Worm (Caenorhabditis elegans) whole organism, L4 larva: ENCODE data around the gene lipl-4.

ENCODE experiments used
- F44E2.7 ChIP-seq: fragments of 200-800 bp; sonication (Bioruptor generic); IDR thresholded peaks from 2 replicates; pipeline ENCODE4 v2.1.2; 2022; ENCODE audit warnings: missing genetic modification characterization, missing compliant biosample characterization
- T26A8.4 ChIP-seq: fragments of 200-800 bp; sonication (Bioruptor generic); IDR thresholded peaks from 2 replicates; pipeline ENCODE4 v1.3.6; 2022; ENCODE audit warnings: missing genetic modification characterization, missing compliant biosample characterization
- Y48G9A.11 ChIP-seq: fragments of 200-800 bp; sonication (Bioruptor generic); IDR thresholded peaks from 2 replicates; pipeline ENCODE4 v1.3.6; 2022; ENCODE audit warnings: missing genetic modification reagents, missing genetic modification characterization, missing compliant biosample characterization
- Y75B8A.6 ChIP-seq: fragments of 200-800 bp; sonication (Bioruptor generic); IDR thresholded peaks from 2 replicates; pipeline ENCODE4 v1.3.6; 2022; ENCODE audit warnings: missing genetic modification reagents, missing genetic modification characterization, missing compliant biosample characterization
- ceh-44 ChIP-seq: fragments of 200-800 bp; sonication (Bioruptor generic); IDR thresholded peaks from 2 replicates; pipeline ENCODE4 v1.3.6; 2022; ENCODE audit warnings: missing genetic modification reagents, missing genetic modification characterization, missing compliant biosample characterization
- ctbp-1 ChIP-seq: fragments of 200-800 bp; sonication (Bioruptor generic); IDR thresholded peaks from 2 replicates; pipeline ENCODE4 v1.3.6; 2022; ENCODE audit warnings: missing genetic modification reagents, missing genetic modification characterization, missing compliant biosample characterization
- daf-8 ChIP-seq: fragments of 200-800 bp; sonication (Bioruptor generic); IDR thresholded peaks from 2 replicates; pipeline ENCODE4 v1.3.6; 2022; ENCODE audit warnings: missing genetic modification characterization, missing compliant biosample characterization
- dmd-8 ChIP-seq: fragments of 200-800 bp; sonication (Bioruptor generic); IDR thresholded peaks from 2 replicates; pipeline ENCODE4 v1.3.6; 2022; ENCODE audit warnings: missing genetic modification characterization, missing compliant biosample characterization
- fkh-10 ChIP-seq: fragments of 150-350 bp; optimal IDR thresholded peaks from 2 replicates; lab custom pipeline; 2014; ENCODE audit warnings: missing biosample characterization, missing genetic modification reagents, missing genetic modification characterization
- hlh-11 ChIP-seq: fragments of 200-800 bp; sonication (Bioruptor generic); optimal IDR thresholded peaks from 2 replicates; lab custom pipeline; 2018; ENCODE audit warnings: mild to moderate bottlenecking, missing genetic modification characterization, missing compliant biosample characterization
- hmg-1.1 ChIP-seq: fragments of 200-800 bp; sonication (Bioruptor generic); IDR thresholded peaks from 2 replicates; pipeline ENCODE4 v1.3.6; 2022; ENCODE audit warnings: missing genetic modification reagents, missing genetic modification characterization, missing compliant biosample characterization
- lim-7 ChIP-seq: fragments of 200-800 bp; sonication (Bioruptor generic); IDR thresholded peaks from 2 replicates; pipeline ENCODE4 v1.3.6; 2022; ENCODE audit warnings: missing genetic modification characterization, missing compliant biosample characterization
- lin-15B ChIP-seq: fragments of 150-350 bp; sonication (generic microtip); optimal IDR thresholded peaks from 3 replicates; lab custom pipeline; 2014; ENCODE audit warnings: missing biosample characterization, missing genetic modification characterization
- lin-38 ChIP-seq: fragments of 200-800 bp; sonication (Bioruptor generic); IDR thresholded peaks from 2 replicates; pipeline ENCODE4 v1.3.6; 2022; ENCODE audit warnings: missing genetic modification reagents, missing genetic modification characterization, missing compliant biosample characterization
- lsy-2 ChIP-seq, 2 experiments: fragments of 150-350 bp in 1 of 2; sonication (generic microtip) in 1 of 2; optimal IDR thresholded peaks; 2 replicates each; lab custom pipeline; 2014 to 2017; ENCODE audit warnings: missing biosample characterization in 2 of 2, missing genetic modification characterization in 2 of 2
- mes-2 ChIP-seq: sonication (generic microtip); optimal IDR thresholded peaks from 2 replicates; lab custom pipeline; 2016; ENCODE audit warnings: missing genotype, mild to moderate bottlenecking, missing genetic modification characterization, missing compliant biosample characterization; ENCODE audit not compliant: poor library complexity, severe bottlenecking
- mxl-3 ChIP-seq: fragments of 200-800 bp; sonication (Bioruptor generic); optimal IDR thresholded peaks from 2 replicates; lab custom pipeline; 2018; ENCODE audit warnings: mild to moderate bottlenecking, missing genetic modification characterization, missing compliant biosample characterization
- nhr-10 ChIP-seq: fragments of 150-350 bp; optimal IDR thresholded peaks from 2 replicates; lab custom pipeline; 2014; ENCODE audit warnings: missing biosample characterization, missing genetic modification characterization
- nhr-102 ChIP-seq: sonication (generic microtip); optimal IDR thresholded peaks from 2 replicates; lab custom pipeline; 2016; ENCODE audit warnings: mild to moderate bottlenecking, missing genetic modification characterization, moderate library complexity, missing compliant biosample characterization
- nhr-25 ChIP-seq: sonication (generic microtip); optimal IDR thresholded peaks from 2 replicates; lab custom pipeline; 2017; ENCODE audit warnings: missing genetic modification characterization, mild to moderate bottlenecking, missing compliant biosample characterization, antibody characterized with exemption, moderate library complexity, borderline replicate concordance; ENCODE audit not compliant: insufficient read depth
- nhr-28 ChIP-seq: fragments of 150-350 bp; optimal IDR thresholded peaks from 2 replicates; lab custom pipeline; 2014; ENCODE audit warnings: missing biosample characterization, missing genetic modification characterization
- nhr-48 ChIP-seq: sonication (generic microtip); optimal IDR thresholded peaks from 2 replicates; lab custom pipeline; 2016; ENCODE audit warnings: mild to moderate bottlenecking, missing genetic modification characterization, missing compliant biosample characterization
- nhr-6 ChIP-seq: fragments of 150-350 bp; optimal IDR thresholded peaks from 2 replicates; lab custom pipeline; 2014; ENCODE audit warnings: missing biosample characterization, missing genetic modification characterization
- rbr-2 ChIP-seq: sonication (generic microtip); optimal IDR thresholded peaks from 2 replicates; lab custom pipeline; 2016; ENCODE audit warnings: missing genotype, missing genetic modification characterization, missing compliant biosample characterization
- set-16 ChIP-seq: fragments of 200-800 bp; sonication (Bioruptor generic); IDR thresholded peaks from 2 replicates; pipeline ENCODE4 v1.3.6; 2022; ENCODE audit warnings: missing genetic modification reagents, missing genetic modification characterization, missing compliant biosample characterization
- snpc-1.2 ChIP-seq: fragments of 200-800 bp; sonication (Bioruptor generic); IDR thresholded peaks from 2 replicates; pipeline ENCODE4 v1.3.6; 2022; ENCODE audit warnings: missing genetic modification reagents, missing genetic modification characterization, missing compliant biosample characterization
- snpc-4 ChIP-seq: fragments of 150-350 bp; optimal IDR thresholded peaks from 2 replicates; lab custom pipeline; 2014; ENCODE audit warnings: missing biosample characterization, missing genetic modification characterization
- unc-62 ChIP-seq, 3 experiments: fragments of 150-350 bp in 1 of 3; sonication (generic microtip); optimal IDR thresholded peaks in 2 of 3; peaks in 1 of 3; 1 replicate in 1 of 3; 2 replicates in 2 of 3; lab custom pipeline; 2014 to 2017; ENCODE audit warnings: missing biosample characterization in 3 of 3, missing genetic modification characterization in 3 of 3, missing genetic modification reagents in 3 of 3, missing genotype in 1 of 3
- vab-7 ChIP-seq: fragments of 200-800 bp; sonication (Bioruptor generic); IDR thresholded peaks from 2 replicates; pipeline ENCODE4 v1.3.6; 2022; ENCODE audit warnings: missing genetic modification reagents, missing genetic modification characterization, missing compliant biosample characterization
- zfp-2 ChIP-seq: sonication (generic microtip); optimal IDR thresholded peaks from 2 replicates; lab custom pipeline; 2016; ENCODE audit warnings: mild to moderate bottlenecking, missing genetic modification characterization, missing compliant biosample characterization
- zip-2 ChIP-seq: fragments of 150-350 bp; optimal IDR thresholded peaks from 2 replicates; lab custom pipeline; 2014; ENCODE audit warnings: missing biosample characterization, missing genetic modification characterization
- ztf-7 ChIP-seq: fragments of 150-350 bp; optimal IDR thresholded peaks from 2 replicates; lab custom pipeline; 2014; ENCODE audit warnings: missing biosample characterization, missing genetic modification characterization

lipl-4 gene

DNA sequence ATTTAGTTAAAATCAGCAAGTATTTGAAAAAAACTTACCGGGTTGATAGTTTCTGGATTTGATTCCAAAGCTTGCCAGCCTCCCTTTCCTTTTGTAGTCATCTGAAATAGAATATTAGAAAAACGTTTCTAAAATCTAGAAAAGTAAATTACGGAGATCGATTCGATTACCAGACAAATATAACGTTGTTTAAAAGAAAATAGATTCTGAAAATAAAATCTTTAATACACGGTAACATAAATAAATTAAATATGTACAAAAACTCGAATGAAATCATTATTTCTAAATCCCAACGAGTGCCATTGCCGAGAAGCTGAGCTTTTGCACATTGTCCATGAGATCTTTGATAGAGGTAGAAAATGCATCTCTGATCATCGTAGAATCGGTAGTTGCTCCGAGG lies 41.3 kb upstream of the lipl-4 start, which contains the start of gene ubh-3:
TSS of gene ubh-3 (minus strand) at position 101 of the 400 bp plus-strand sequence.
- TF ChIP-seq lsy-2 (tag; optimal IDR thresholded peaks at IDR 0.05; lab: Kevin White, UChicago) (no peak), nhr-10 (tag; lab: Kevin White, UChicago) (no peak), unc-62 (GFP tag; optimal IDR thresholded peaks at IDR 0.05 in 1 of 2; lab: Kevin White, UChicago) (no peak), unc-62 (tag; optimal IDR thresholded peaks at IDR 0.05; lab: Kevin White, UChicago) (no peak), lin-15B (tag; lab: Kevin White, UChicago) (no peak), fkh-10 (no peak), hlh-11 (tag; lab: Kevin White, UChicago) (no peak), vab-7 (GFP tag; lab: Robert Waterston, UW) (no peak)

ce11 chrV:6509717-6510116 lies 40.3 kb upstream of the lipl-4 start, which contains the start of gene ubh-2:
TSS of gene ubh-2 (minus strand) at chrV:6509817.
- TF ChIP-seq F44E2.7 (GFP tag; lab: Robert Waterston, UW), result no peak
- no peak for TF ChIP-seq ceh-44 (GFP tag; lab: Robert Waterston, UW)
- TF ChIP-seq ztf-7 (tag; lab: Kevin White, UChicago), result no peak
- TF ChIP-seq snpc-4 (tag; lab: Kevin White, UChicago), result no peak

ce11 chrV:6510622-6511021 lies 39.3 kb upstream of the lipl-4 start:
- TF ChIP-seq fkh-10 (no peak), dmd-8 (GFP tag; lab: Robert Waterston, UW) (no peak), zfp-2 (tag; lab: Kevin White, UChicago) (no peak), Y75B8A.6 (GFP tag; lab: Robert Waterston, UW) (no peak), Y48G9A.11 (no peak), zip-2 (tag; lab: Kevin White, UChicago) (no peak), lsy-2 (tag; optimal IDR thresholded peaks at IDR 0.05; lab: Kevin White, UChicago) (peak in 1 of 2 experiments; percentile 44)

DNA sequence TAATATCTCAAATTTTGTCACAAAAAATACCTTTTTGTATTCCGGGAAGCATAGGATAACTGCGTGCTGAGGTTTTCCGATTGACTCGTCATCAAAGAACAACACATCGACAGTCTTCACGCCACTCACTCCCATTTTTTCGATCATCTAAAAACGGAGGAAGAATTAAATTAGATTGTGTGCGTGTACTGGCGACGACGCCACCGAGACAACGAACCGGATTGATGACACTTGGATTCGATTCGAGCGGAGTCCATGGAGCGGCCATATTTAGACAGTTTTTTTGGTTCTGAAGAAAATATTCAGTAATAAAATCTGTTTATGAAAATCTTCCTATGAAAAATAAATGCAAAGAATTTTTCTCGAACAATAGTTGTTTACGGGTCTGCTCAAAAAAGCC lies 38.9 kb upstream of the lipl-4 start, which contains the start of gene ubh-1:
TSS of gene ubh-1 (minus strand) at position 289 of the 400 bp plus-strand sequence.
- no peak for TF ChIP-seq nhr-6
- TF ChIP-seq T26A8.4 (GFP tag; lab: Robert Waterston, UW), result peak; percentile 46
- no peak for TF ChIP-seq nhr-25 (tag; lab: Kevin White, UChicago)
- TF ChIP-seq rbr-2 (tag; lab: Kevin White, UChicago), result no peak
- TF ChIP-seq daf-8, result no peak
- TF ChIP-seq mes-2 (tag; lab: Kevin White, UChicago), result peak; percentile 25
- TF ChIP-seq snpc-1.2 (GFP tag; lab: Robert Waterston, UW), result no peak
- TF ChIP-seq unc-62 (GFP tag; optimal IDR thresholded peaks at IDR 0.05 in 1 of 2; lab: Kevin White, UChicago), result peak in 1 of 2 experiments; percentile 96
- no peak for TF ChIP-seq unc-62 (tag; optimal IDR thresholded peaks at IDR 0.05; lab: Kevin White, UChicago)
- no peak for TF ChIP-seq nhr-102 (tag; lab: Kevin White, UChicago)
- no peak for TF ChIP-seq set-16 (GFP tag; lab: Robert Waterston, UW)

- peak; percentile 17; the same call in 1 of the 2 replicates for TF ChIP-seq lin-38 (GFP tag; lab: Robert Waterston, UW)
- peak; percentile 6 for TF ChIP-seq nhr-28 (tag; lab: Kevin White, UChicago)
- peak; percentile 2 for TF ChIP-seq nhr-48 (tag; lab: Kevin White, UChicago)
- 0 out of 2 replicates have a peak, but pooled peaks have one; percentile 8 for TF ChIP-seq set-16 (GFP tag; lab: Robert Waterston, UW)
- peak; percentile 63 for TF ChIP-seq mxl-3 (GFP tag; lab: Kevin White, UChicago)
- TF ChIP-seq lim-7 (GFP tag; lab: Robert Waterston, UW), result no peak
- TF ChIP-seq hmg-1.1 (GFP tag; lab: Robert Waterston, UW), result no peak
- TF ChIP-seq ctbp-1 (GFP tag; lab: Robert Waterston, UW), result 0 out of 2 replicates have a peak, but pooled peaks have one; percentile 7
- TF ChIP-seq hlh-11 (tag; lab: Kevin White, UChicago), result peak; percentile 29
These were observed 36.6 kb upstream of the lipl-4 start for ce11 chrV:6513356-6513755.
